Worm (Caenorhabditis elegans) whole organism, L4 larva: ENCODE results near the gene ril-2.

Experiments
- ceh-62 ChIP-seq: sonication (generic microtip); optimal IDR thresholded peaks from 2 replicates; lab custom pipeline; 2017; ENCODE audit warnings: missing biosample characterization, missing genetic modification characterization
- daf-16 ChIP-seq, 3 experiments: sonication (generic microtip); optimal IDR thresholded peaks; 2 replicates each; lab custom pipeline; 2016 to 2017; ENCODE audit warnings: missing genetic modification characterization in 3 of 3, missing genetic modification reagents in 3 of 3, mild to moderate bottlenecking in 2 of 3, missing compliant biosample characterization in 2 of 3, missing biosample characterization in 1 of 3, moderate library complexity in 1 of 3
- dmd-6 ChIP-seq: fragments of 200-800 bp; sonication (Bioruptor generic); IDR thresholded peaks from 2 replicates; pipeline ENCODE4 v1.3.6; 2022; ENCODE audit warnings: missing genetic modification reagents, missing genetic modification characterization, missing compliant biosample characterization
- lin-13 ChIP-seq: fragments of 150-350 bp; optimal IDR thresholded peaks from 2 replicates; lab custom pipeline; 2014; ENCODE audit warnings: missing biosample characterization, missing genetic modification reagents, missing genetic modification characterization
- lin-15B ChIP-seq: fragments of 150-350 bp; sonication (generic microtip); optimal IDR thresholded peaks from 3 replicates; lab custom pipeline; 2014; ENCODE audit warnings: missing biosample characterization, missing genetic modification characterization
- nhr-76 ChIP-seq: fragments of 150-350 bp; optimal IDR thresholded peaks from 2 replicates; lab custom pipeline; 2014; ENCODE audit warnings: missing biosample characterization, missing genetic modification characterization
- rbr-2 ChIP-seq: sonication (generic microtip); optimal IDR thresholded peaks from 2 replicates; lab custom pipeline; 2016; ENCODE audit warnings: missing genotype, missing genetic modification characterization, missing compliant biosample characterization
- sdz-12 ChIP-seq: fragments of 200-800 bp; sonication (Bioruptor generic); optimal IDR thresholded peaks from 2 replicates; lab custom pipeline; 2018; ENCODE audit warnings: mild to moderate bottlenecking, missing genetic modification characterization, missing compliant biosample characterization
- spr-1 ChIP-seq: sonication (generic microtip); optimal IDR thresholded peaks from 2 replicates; lab custom pipeline; 2016; ENCODE audit warnings: mild to moderate bottlenecking, missing genetic modification characterization, missing compliant biosample characterization
- unc-39 ChIP-seq: sonication (generic microtip); optimal IDR thresholded peaks from 2 replicates; lab custom pipeline; 2017; ENCODE audit warnings: missing biosample characterization, missing genetic modification characterization

- no peak for TF ChIP-seq lin-15B (tag; lab: Kevin White, UChicago)
- no peak for TF ChIP-seq nhr-76
- TF ChIP-seq lin-13, result no peak
- peak; percentile 51 for TF ChIP-seq dmd-6 (GFP tag; lab: Robert Waterston, UW)
- TF ChIP-seq unc-39, result no peak
- no peak for TF ChIP-seq sdz-12
- TF ChIP-seq spr-1, result no peak
- TF ChIP-seq ceh-62 (tag; lab: Kevin White, UChicago), result no peak
- TF ChIP-seq daf-16 (GFP tag; optimal IDR thresholded peaks at IDR 0.05; lab: Kevin White, UChicago), result no peak
- peak; percentile 45 for TF ChIP-seq daf-16 (tag; optimal IDR thresholded peaks at IDR 0.05; lab: Kevin White, UChicago)
- TF ChIP-seq rbr-2 (tag; lab: Kevin White, UChicago), result no peak
These were observed 36.3 kb upstream of the ril-2 start for ce11 chrV:12635218-12635617.
